Worm (Caenorhabditis elegans) whole organism, L4 larva: ENCODE results near the gene nhr-99.

Source experiments
- fos-1 ChIP-seq: fragments of 150-350 bp; optimal IDR thresholded peaks from 2 replicates; lab custom pipeline; 2014; ENCODE audit warnings: missing biosample characterization, missing genetic modification characterization
- mdl-1 ChIP-seq, 2 experiments: fragments of 150-350 bp in 1 of 2; sonication (generic microtip) in 1 of 2; optimal IDR thresholded peaks; 2 replicates each; lab custom pipeline; 2014 to 2017; ENCODE audit warnings: missing biosample characterization in 2 of 2, missing genetic modification characterization in 2 of 2
- mdt-29 ChIP-seq: fragments of 200-800 bp; sonication (Bioruptor generic); IDR thresholded peaks from 2 replicates; pipeline ENCODE4 v1.3.6; 2022; ENCODE audit warnings: missing genetic modification reagents, missing genetic modification characterization, missing compliant biosample characterization
- nhr-76 ChIP-seq: fragments of 150-350 bp; optimal IDR thresholded peaks from 2 replicates; lab custom pipeline; 2014; ENCODE audit warnings: missing biosample characterization, missing genetic modification characterization
- pqm-1 ChIP-seq: sonication (generic microtip); optimal IDR thresholded peaks from 2 replicates; lab custom pipeline; 2017; ENCODE audit warnings: missing biosample characterization, missing genetic modification characterization
- unc-130 ChIP-seq: sonication (generic microtip); optimal IDR thresholded peaks from 2 replicates; lab custom pipeline; 2016; ENCODE audit warnings: missing genetic modification reagents, missing genetic modification characterization, missing compliant biosample characterization

ce11 chrV:439183-439749, 35.3 kb upstream of the nhr-99 start:
- no peak for TF ChIP-seq mdl-1 (tag; optimal IDR thresholded peaks at IDR 0.05; lab: Kevin White, UChicago)
- TF ChIP-seq fos-1 (tag; lab: Kevin White, UChicago): no peak
- no peak for TF ChIP-seq mdt-29 (GFP tag; lab: Robert Waterston, UW)
- no peak for TF ChIP-seq pqm-1 (tag; lab: Kevin White, UChicago)
- TF ChIP-seq unc-130: no peak
- no peak for TF ChIP-seq nhr-76 (tag; lab: Kevin White, UChicago)
